Worm (Caenorhabditis elegans) whole organism, young adult: ENCODE results near the gene trcs-2.

Experiments used
- B0261.1 ChIP-seq: sonication (generic microtip); optimal IDR thresholded peaks from 2 replicates; lab custom pipeline; 2016; ENCODE audit warnings: mild to moderate bottlenecking, missing genetic modification characterization, moderate library complexity, missing compliant biosample characterization
- C06A6.2 ChIP-seq: fragments of 200-800 bp; sonication (Bioruptor generic); conservative IDR thresholded peaks from 2 replicates; pipeline ENCODE4 v1.3.6; 2022; ENCODE audit warnings: missing genetic modification characterization, missing compliant biosample characterization
- F52B5.7 ChIP-seq: sonication (generic microtip); optimal IDR thresholded peaks from 2 replicates; lab custom pipeline; 2016; ENCODE audit warnings: mild to moderate bottlenecking, missing genetic modification characterization, missing compliant biosample characterization
- F57A8.1 ChIP-seq: fragments of 200-800 bp; sonication (Bioruptor generic); optimal IDR thresholded peaks from 2 replicates; lab custom pipeline; 2018; ENCODE audit warnings: mild to moderate bottlenecking, missing genetic modification characterization, moderate library complexity, missing compliant biosample characterization
- T07F8.4 ChIP-seq: sonication (generic microtip); optimal IDR thresholded peaks from 2 replicates; lab custom pipeline; 2016; ENCODE audit warnings: mild to moderate bottlenecking, missing genetic modification characterization, moderate library complexity, missing compliant biosample characterization
- T26A5.8 ChIP-seq: sonication (generic microtip); optimal IDR thresholded peaks from 2 replicates; lab custom pipeline; 2016; ENCODE audit warnings: missing genetic modification characterization, missing compliant biosample characterization
- Y53F4B.3 ChIP-seq: fragments of 200-800 bp; sonication (Bioruptor generic); IDR thresholded peaks from 2 replicates; pipeline ENCODE4 v1.3.6; 2022; ENCODE audit warnings: missing genetic modification reagents, missing genetic modification characterization, missing compliant biosample characterization
- Y56A3A.18 ChIP-seq: fragments of 200-800 bp; sonication (Bioruptor generic); IDR thresholded peaks from 2 replicates; pipeline ENCODE4 v1.3.6; 2022; ENCODE audit warnings: missing genetic modification reagents, missing genetic modification characterization, missing compliant biosample characterization
- Y95B8A.8 ChIP-seq: fragments of 200-800 bp; sonication (Bioruptor generic); IDR thresholded peaks from 2 replicates; pipeline ENCODE4 v1.3.6; 2022; ENCODE audit warnings: missing genetic modification reagents, missing genetic modification characterization, missing compliant biosample characterization
- attf-3 ChIP-seq: fragments of 200-800 bp; sonication (Bioruptor generic); conservative IDR thresholded peaks from 2 replicates; pipeline ENCODE4 v1.3.6; 2022; ENCODE audit warnings: missing genetic modification reagents, missing genetic modification characterization, missing compliant biosample characterization
- attf-5 ChIP-seq: fragments of 200-800 bp; sonication (Bioruptor generic); optimal IDR thresholded peaks from 2 replicates; lab custom pipeline; 2018; ENCODE audit warnings: mild to moderate bottlenecking, missing genetic modification characterization, missing compliant biosample characterization
- attf-6 ChIP-seq: fragments of 200-800 bp; sonication (Bioruptor generic); IDR thresholded peaks from 2 replicates; pipeline ENCODE4 v1.3.6; 2022; ENCODE audit warnings: missing genetic modification reagents, missing genetic modification characterization, missing compliant biosample characterization
- ccch-3 ChIP-seq: fragments of 200-800 bp; sonication (Bioruptor generic); optimal IDR thresholded peaks from 2 replicates; lab custom pipeline; 2018; ENCODE audit warnings: mild to moderate bottlenecking, missing genetic modification characterization, missing compliant biosample characterization
- ceh-100 ChIP-seq: fragments of 200-800 bp; sonication (Bioruptor generic); IDR thresholded peaks from 2 replicates; pipeline ENCODE4 v1.3.6; 2022; ENCODE audit warnings: missing genetic modification reagents, missing genetic modification characterization, missing compliant biosample characterization
- chd-7 ChIP-seq: sonication (generic microtip); optimal IDR thresholded peaks from 2 replicates; lab custom pipeline; 2016; ENCODE audit warnings: mild to moderate bottlenecking, missing genetic modification characterization, moderate library complexity, missing compliant biosample characterization
- die-1 ChIP-seq: sonication (generic microtip); optimal IDR thresholded peaks from 2 replicates; lab custom pipeline; 2016; ENCODE audit warnings: missing genotype, mild to moderate bottlenecking, missing genetic modification characterization, missing compliant biosample characterization
- egrh-3 ChIP-seq: fragments of 200-800 bp; sonication (Bioruptor generic); IDR thresholded peaks from 2 replicates; pipeline ENCODE4 v1.3.6; 2022; ENCODE audit warnings: missing genetic modification reagents, missing genetic modification characterization, missing compliant biosample characterization
- hlh-26 ChIP-seq: fragments of 200-800 bp; sonication (Bioruptor generic); conservative IDR thresholded peaks from 2 replicates; pipeline ENCODE4 v1.3.6; 2022; ENCODE audit warnings: missing genetic modification reagents, missing genetic modification characterization, missing compliant biosample characterization
- hmg-20 ChIP-seq: fragments of 200-800 bp; sonication (Bioruptor generic); IDR thresholded peaks from 2 replicates; pipeline ENCODE4 v1.3.6; 2022; ENCODE audit warnings: missing genetic modification reagents, missing genetic modification characterization, missing compliant biosample characterization
- hsf-1 ChIP-seq: fragments of 200-800 bp; sonication (Bioruptor generic); IDR thresholded peaks from 2 replicates; pipeline ENCODE4 v1.3.6; 2022; ENCODE audit warnings: missing genetic modification reagents, missing genetic modification characterization, missing compliant biosample characterization
- lin-40 ChIP-seq: sonication (generic microtip); optimal IDR thresholded peaks from 2 replicates; lab custom pipeline; 2016; ENCODE audit warnings: missing genetic modification characterization, mild to moderate bottlenecking, missing compliant biosample characterization, missing genotype, missing genetic modification reagents
- lin-54 ChIP-seq: fragments of 200-800 bp; sonication (Bioruptor generic); optimal IDR thresholded peaks from 2 replicates; lab custom pipeline; 2018; ENCODE audit warnings: mild to moderate bottlenecking, missing genetic modification characterization, missing compliant biosample characterization
- lir-1 ChIP-seq: fragments of 200-800 bp; sonication (Bioruptor generic); conservative IDR thresholded peaks from 2 replicates; pipeline ENCODE4 v1.3.6; 2022; ENCODE audit warnings: missing genetic modification reagents, missing genetic modification characterization, missing compliant biosample characterization
- madf-3 ChIP-seq: fragments of 200-800 bp; sonication (Bioruptor generic); IDR thresholded peaks from 2 replicates; pipeline ENCODE4 v1.3.6; 2022; ENCODE audit warnings: missing genetic modification reagents, missing genetic modification characterization, missing compliant biosample characterization
- madf-6 ChIP-seq: fragments of 200-800 bp; sonication (Bioruptor generic); IDR thresholded peaks from 2 replicates; pipeline ENCODE4 v1.3.6; 2022; ENCODE audit warnings: missing genetic modification reagents, missing genetic modification characterization, missing compliant biosample characterization
- mes-4 ChIP-seq: sonication (generic microtip); optimal IDR thresholded peaks from 2 replicates; lab custom pipeline; 2016; ENCODE audit warnings: missing genotype, missing genetic modification characterization, missing compliant biosample characterization
- nfya-2 ChIP-seq: fragments of 200-800 bp; sonication (Bioruptor generic); IDR thresholded peaks from 2 replicates; pipeline ENCODE4 v1.3.6; 2022; ENCODE audit warnings: missing genetic modification reagents, missing genetic modification characterization, missing compliant biosample characterization
- nhr-179 ChIP-seq: sonication (generic microtip); optimal IDR thresholded peaks from 2 replicates; lab custom pipeline; 2016; ENCODE audit warnings: mild to moderate bottlenecking, missing genetic modification characterization, missing compliant biosample characterization
- nhr-80 ChIP-seq: sonication (generic microtip); optimal IDR thresholded peaks from 2 replicates; lab custom pipeline; 2016; ENCODE audit warnings: missing genetic modification characterization, missing compliant biosample characterization
- nhr-90 ChIP-seq: sonication (generic microtip); optimal IDR thresholded peaks from 2 replicates; lab custom pipeline; 2016; ENCODE audit warnings: missing genotype, mild to moderate bottlenecking, missing genetic modification characterization, missing compliant biosample characterization
- rec-8 ChIP-seq, 2 experiments: sonication (generic microtip); optimal IDR thresholded peaks; 2 replicates each; lab custom pipeline; 2016; ENCODE audit warnings: mild to moderate bottlenecking in 2 of 2, missing genetic modification characterization in 2 of 2, missing genetic modification reagents in 2 of 2, missing genotype in 2 of 2, missing biosample characterization in 1 of 2, missing compliant biosample characterization in 1 of 2, moderate library complexity in 1 of 2
- snpc-1.1 ChIP-seq: sonication (generic microtip); optimal IDR thresholded peaks from 2 replicates; lab custom pipeline; 2017; ENCODE audit warnings: missing genetic modification characterization, mild to moderate bottlenecking, missing compliant biosample characterization, antibody characterized with exemption, moderate library complexity, missing genotype, missing genetic modification reagents; ENCODE audit not compliant: insufficient read depth
- snpc-3.4 ChIP-seq: sonication (generic microtip); optimal IDR thresholded peaks from 2 replicates; lab custom pipeline; 2017; ENCODE audit warnings: missing genetic modification characterization, mild to moderate bottlenecking, missing compliant biosample characterization, antibody characterized with exemption, moderate library complexity, missing genotype, missing genetic modification reagents
- snpc-4 ChIP-seq, 5 experiments: fragments of 150-350 bp in 1 of 5; sonication (generic microtip) in 4 of 5; optimal IDR thresholded peaks; 2 replicates each; lab custom pipeline; 2014 to 2018; ENCODE audit warnings: missing genetic modification characterization in 5 of 5, missing biosample characterization in 3 of 5, antibody characterized with exemption in 2 of 5, mild to moderate bottlenecking in 2 of 5, missing compliant biosample characterization in 2 of 5, missing genotype in 2 of 5, moderate library complexity in 2 of 5, missing genetic modification reagents in 1 of 5
- tbp1 ChIP-seq: fragments of 200-800 bp; sonication (Bioruptor generic); optimal IDR thresholded peaks from 2 replicates; lab custom pipeline; 2018; ENCODE audit warnings: mild to moderate bottlenecking, missing genetic modification characterization, missing compliant biosample characterization
- tbx-9 ChIP-seq: sonication (generic microtip); optimal IDR thresholded peaks from 2 replicates; lab custom pipeline; 2016; ENCODE audit warnings: borderline replicate concordance, missing genetic modification characterization, inconsistent platforms, missing compliant biosample characterization
- xnd-1 ChIP-seq: sonication (generic microtip); optimal IDR thresholded peaks from 2 replicates; lab custom pipeline; 2016; ENCODE audit warnings: missing genotype, missing genetic modification reagents, missing genetic modification characterization, missing compliant biosample characterization
- zfh-2 ChIP-seq: fragments of 200-800 bp; sonication (Bioruptor generic); conservative IDR thresholded peaks from 2 replicates; pipeline ENCODE4 v1.3.6; 2022; ENCODE audit warnings: missing genetic modification reagents, missing genetic modification characterization, missing compliant biosample characterization
- ztf-25 ChIP-seq: fragments of 200-800 bp; sonication (Bioruptor generic); IDR thresholded peaks from 2 replicates; pipeline ENCODE4 v1.3.6; 2022; ENCODE audit warnings: missing genetic modification reagents, missing genetic modification characterization, missing compliant biosample characterization
- ztf-28 ChIP-seq: fragments of 200-800 bp; sonication (Bioruptor generic); IDR thresholded peaks from 2 replicates; pipeline ENCODE4 v1.3.6; 2022; ENCODE audit warnings: missing genetic modification reagents, missing genetic modification characterization, missing compliant biosample characterization
- ztf-3 ChIP-seq: fragments of 200-800 bp; sonication (Bioruptor generic); optimal IDR thresholded peaks from 2 replicates; lab custom pipeline; 2018; ENCODE audit warnings: mild to moderate bottlenecking, missing genetic modification characterization, missing compliant biosample characterization

Gene trcs-2

DNA sequence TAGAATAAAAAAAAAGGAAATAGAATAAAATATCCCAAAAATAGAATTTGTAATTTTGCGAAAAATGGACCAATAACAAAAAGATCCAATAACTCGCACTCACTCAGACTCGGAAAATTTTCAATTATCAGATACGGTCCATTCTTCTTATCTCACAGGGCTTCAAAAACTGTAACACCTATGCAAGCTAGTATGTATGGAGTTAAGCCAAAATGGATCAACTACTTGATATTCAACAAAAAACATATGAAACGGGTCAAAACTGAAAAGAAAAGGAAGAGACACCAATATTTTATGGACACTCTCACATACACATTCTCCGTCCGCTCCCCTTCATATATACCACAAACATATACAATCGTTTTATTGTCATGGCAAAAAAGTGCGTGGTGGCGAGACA lies 36.7 kb upstream of the trcs-2 start, which contains the start of gene C34C6.9:
TSS of gene C34C6.9 (plus strand) at position 301 of the 400 bp plus-strand sequence.
- TF ChIP-seq mes-4 (tag; lab: Kevin White, UChicago): no peak
- TF ChIP-seq die-1: no peak
- TF ChIP-seq zfh-2 (GFP tag; lab: Robert Waterston, UW): no peak
- no peak for TF ChIP-seq tbx-9 (tag; lab: Kevin White, UChicago)
- no peak for TF ChIP-seq hlh-26
- no peak for TF ChIP-seq Y53F4B.3 (GFP tag; lab: Robert Waterston, UW)
- TF ChIP-seq nhr-90 (tag; lab: Kevin White, UChicago): no peak
- TF ChIP-seq B0261.1 (tag; lab: Kevin White, UChicago): no peak
- TF ChIP-seq ztf-3: no peak
- no peak for TF ChIP-seq chd-7 (tag; lab: Kevin White, UChicago)
- TF ChIP-seq F57A8.1: no peak
- TF ChIP-seq nhr-179 (tag; lab: Kevin White, UChicago): no peak
- no peak for TF ChIP-seq tbp1
- no peak for TF ChIP-seq rec-8 (tag; optimal IDR thresholded peaks at IDR 0.05; lab: Kevin White, UChicago)
- no peak for TF ChIP-seq Y56A3A.18

DNA sequence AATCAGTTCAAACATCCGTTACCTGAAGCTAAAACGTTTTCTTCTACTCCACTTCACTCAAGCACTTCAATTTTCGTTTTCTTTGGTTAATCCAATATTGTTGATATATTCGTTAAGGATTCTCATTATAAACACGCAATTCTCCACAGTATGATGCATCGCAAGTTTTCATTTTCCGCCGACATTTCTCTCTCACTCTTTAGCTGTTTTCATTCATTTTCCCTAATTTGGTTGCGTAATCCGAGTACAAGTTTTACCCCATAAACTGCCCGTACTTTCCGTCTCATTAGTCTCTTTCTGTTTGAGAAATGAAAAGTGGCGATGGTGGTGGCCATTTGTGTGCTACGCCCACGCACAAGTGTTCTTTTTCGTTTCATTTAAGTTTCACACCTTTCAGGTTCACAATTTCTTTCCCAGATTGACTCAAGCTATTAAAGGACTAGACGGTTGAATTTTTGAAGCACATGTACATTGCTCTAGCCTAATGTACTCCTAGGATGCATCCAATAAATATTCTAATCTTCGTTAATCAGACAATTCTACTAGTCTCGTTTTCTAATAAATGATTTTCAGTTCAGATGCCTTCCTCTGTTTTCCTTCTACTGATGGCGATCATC lies 30.8 kb upstream of the trcs-2 start, which contains the start of gene C34C6.3:
TSS of gene C34C6.3 (plus strand) at position 567 of the 617 bp plus-strand sequence.
- no peak for TF ChIP-seq madf-6 (GFP tag; lab: Robert Waterston, UW)
- TF ChIP-seq snpc-1.1 (tag; lab: Kevin White, UChicago): no peak
- no peak for TF ChIP-seq hsf-1 (GFP tag; lab: Robert Waterston, UW)
- TF ChIP-seq egrh-3 (GFP tag; lab: Robert Waterston, UW): no peak
- TF ChIP-seq Y95B8A.8 (GFP tag; lab: Robert Waterston, UW): no peak
- TF ChIP-seq attf-3 (GFP tag; lab: Robert Waterston, UW): no peak
- no peak for TF ChIP-seq snpc-3.4
- no peak for TF ChIP-seq T07F8.4 (tag; lab: Kevin White, UChicago)
- no peak for TF ChIP-seq nfya-2 (GFP tag; lab: Robert Waterston, UW)
- TF ChIP-seq die-1: no peak
- no peak for TF ChIP-seq hmg-20 (GFP tag; lab: Robert Waterston, UW)
- no peak for TF ChIP-seq attf-6 (GFP tag; lab: Robert Waterston, UW)
- TF ChIP-seq F52B5.7 (tag; lab: Kevin White, UChicago): no peak
- no peak for TF ChIP-seq ceh-100
- no peak for TF ChIP-seq C06A6.2 (GFP tag; lab: Robert Waterston, UW)
- TF ChIP-seq ztf-25 (GFP tag; lab: Robert Waterston, UW): no peak
- no peak for TF ChIP-seq madf-3 (GFP tag; lab: Robert Waterston, UW)
- no peak for TF ChIP-seq ccch-3 (GFP tag; lab: Kevin White, UChicago)
- no peak for TF ChIP-seq lin-40

DNA sequence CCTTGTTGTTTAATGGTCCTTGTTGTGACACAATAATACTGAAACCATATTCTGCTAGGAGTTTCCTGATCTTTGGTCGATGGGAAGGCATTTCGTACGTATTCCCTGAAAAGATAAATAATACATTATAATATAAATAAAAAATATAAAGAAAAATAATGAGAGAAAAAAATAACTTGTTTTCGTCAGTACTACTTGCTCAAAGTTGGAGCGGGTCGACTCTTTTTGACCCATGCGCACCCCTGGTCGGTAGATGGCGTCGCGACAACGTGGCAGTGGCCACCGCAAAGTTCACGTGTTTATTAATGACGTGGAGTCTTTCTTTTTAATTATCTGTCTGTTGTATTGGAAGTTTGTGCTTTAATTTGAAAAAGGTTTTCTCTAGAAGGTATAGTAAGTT lies 26.5 kb upstream of the trcs-2 start, which contains the start of gene C34C6.10:
TSS of gene C34C6.10 (minus strand) at position 101 of the 400 bp plus-strand sequence.
- TF ChIP-seq nhr-179 (tag; lab: Kevin White, UChicago) (no peak), chd-7 (tag; lab: Kevin White, UChicago) (no peak), T26A5.8 (no peak), nhr-80 (no peak), ztf-28 (GFP tag; lab: Robert Waterston, UW) (no peak), attf-5 (GFP tag; lab: Kevin White, UChicago) (no peak), C06A6.2 (GFP tag; lab: Robert Waterston, UW) (no peak), xnd-1 (tag; lab: Kevin White, UChicago) (no peak), lir-1 (GFP tag; lab: Robert Waterston, UW) (no peak), snpc-4 (GFP tag; optimal IDR thresholded peaks at IDR 0.05; lab: Kevin White, UChicago) (no peak), snpc-4 (tag; optimal IDR thresholded peaks at IDR 0.05; lab: Kevin White, UChicago) (no peak), T07F8.4 (tag; lab: Kevin White, UChicago) (no peak), Y56A3A.18 (no peak), die-1 (no peak), lin-54 (GFP tag; lab: Kevin White, UChicago) (no peak), tbx-9 (tag; lab: Kevin White, UChicago) (no peak)
- TF ChIP-seq, all 124 proteins: peak for 0
